Worm (Caenorhabditis elegans) whole organism, midembryonic: ENCODE measurements around the gene ule-5.

Experiments
- T22C8.4 ChIP-seq: fragments of 200-800 bp; sonication (Bioruptor generic); IDR thresholded peaks from 2 replicates; pipeline ENCODE4 v1.3.6; 2022; ENCODE audit warnings: missing genetic modification characterization, missing compliant biosample characterization
- cog-1 ChIP-seq: sonication (generic microtip); optimal IDR thresholded peaks from 2 replicates; lab custom pipeline; 2016; ENCODE audit warnings: missing genetic modification characterization, missing compliant biosample characterization
- flt-1 ChIP-seq: fragments of 200-800 bp; sonication (Bioruptor generic); IDR thresholded peaks from 2 replicates; pipeline ENCODE4 v1.3.6; 2022; ENCODE audit warnings: missing genetic modification characterization, missing compliant biosample characterization
- klf-2 ChIP-seq: fragments of 200-800 bp; sonication (Bioruptor generic); conservative IDR thresholded peaks from 2 replicates; pipeline ENCODE4 v1.3.6; 2022; ENCODE audit warnings: missing genetic modification reagents, missing genetic modification characterization, missing compliant biosample characterization
- ref-1 ChIP-seq: fragments of 200-800 bp; sonication (Bioruptor generic); conservative IDR thresholded peaks from 2 replicates; pipeline ENCODE4 v1.3.6; 2022; ENCODE audit warnings: missing genetic modification reagents, missing genetic modification characterization, missing compliant biosample characterization
- ztf-23 ChIP-seq: fragments of 200-800 bp; sonication (Bioruptor generic); IDR thresholded peaks from 2 replicates; pipeline ENCODE4 v1.3.6; 2022; ENCODE audit warnings: missing genetic modification reagents, missing genetic modification characterization, missing compliant biosample characterization

ce11 chrX:11843363-11843762 lies 39.6 kb upstream of the ule-5 start, which contains the start of gene F54F7.2:
- TF ChIP-seq klf-2 (no peak), ztf-23 (GFP tag; lab: Robert Waterston, UW) (no peak), cog-1 (tag; lab: Kevin White, UChicago) (no peak), ref-1 (no peak), T22C8.4 (GFP tag; lab: Robert Waterston, UW) (no peak), flt-1 (GFP tag; lab: Robert Waterston, UW) (no peak)
